Worm (Caenorhabditis elegans) whole organism, late embryonic: Measurements from ENCODE around the gene C25H3.11.

Source experiments
- ama-1 ChIP-seq: fragments of 150-350 bp; optimal IDR thresholded peaks from 2 replicates; lab custom pipeline; 2014
- ceh-22 ChIP-seq: sonication (generic microtip); optimal IDR thresholded peaks from 2 replicates; lab custom pipeline; 2017; ENCODE audit warnings: missing biosample characterization, missing genetic modification characterization
- ceh-9 ChIP-seq: sonication (generic microtip); optimal IDR thresholded peaks from 2 replicates; lab custom pipeline; 2016; ENCODE audit warnings: mild to moderate bottlenecking, missing genetic modification characterization, inconsistent platforms, missing compliant biosample characterization
- dmd-4 ChIP-seq: sonication (generic microtip); optimal IDR thresholded peaks from 2 replicates; lab custom pipeline; 2016; ENCODE audit warnings: borderline replicate concordance, missing genetic modification characterization, missing compliant biosample characterization
- ets-4 ChIP-seq: sonication (generic microtip); optimal IDR thresholded peaks from 2 replicates; lab custom pipeline; 2016; ENCODE audit warnings: missing genetic modification characterization, missing compliant biosample characterization
- hlh-30 ChIP-seq: sonication (generic microtip); optimal IDR thresholded peaks from 2 replicates; lab custom pipeline; 2017; ENCODE audit warnings: antibody characterized with exemption, missing genetic modification characterization, missing compliant biosample characterization; ENCODE audit not compliant: insufficient read depth
- lim-6 ChIP-seq: sonication (generic microtip); optimal IDR thresholded peaks from 2 replicates; lab custom pipeline; 2016; ENCODE audit warnings: missing genetic modification characterization, missing compliant biosample characterization
- lin-11 ChIP-seq: fragments of 200-800 bp; sonication (Bioruptor generic); optimal IDR thresholded peaks from 2 replicates; lab custom pipeline; 2018; ENCODE audit warnings: mild to moderate bottlenecking, missing genetic modification characterization, missing compliant biosample characterization
- nhr-11 ChIP-seq: fragments of 150-350 bp; optimal IDR thresholded peaks from 2 replicates; lab custom pipeline; 2014; ENCODE audit warnings: missing biosample characterization, missing genetic modification characterization
- pat-9 ChIP-seq: fragments of 200-800 bp; sonication (Bioruptor generic); optimal IDR thresholded peaks from 2 replicates; lab custom pipeline; 2018; ENCODE audit warnings: mild to moderate bottlenecking, missing genetic modification characterization, moderate library complexity, missing compliant biosample characterization
- pha-4 ChIP-seq: fragments of 150-350 bp; optimal IDR thresholded peaks from 2 replicates; lab custom pipeline; 2018; ENCODE audit warnings: missing biosample characterization, missing genetic modification reagents, missing genetic modification characterization
- unc-55 ChIP-seq: sonication (generic microtip); optimal IDR thresholded peaks from 2 replicates; lab custom pipeline; 2017; ENCODE audit warnings: missing biosample characterization, missing genetic modification reagents, missing genetic modification characterization

DNA sequence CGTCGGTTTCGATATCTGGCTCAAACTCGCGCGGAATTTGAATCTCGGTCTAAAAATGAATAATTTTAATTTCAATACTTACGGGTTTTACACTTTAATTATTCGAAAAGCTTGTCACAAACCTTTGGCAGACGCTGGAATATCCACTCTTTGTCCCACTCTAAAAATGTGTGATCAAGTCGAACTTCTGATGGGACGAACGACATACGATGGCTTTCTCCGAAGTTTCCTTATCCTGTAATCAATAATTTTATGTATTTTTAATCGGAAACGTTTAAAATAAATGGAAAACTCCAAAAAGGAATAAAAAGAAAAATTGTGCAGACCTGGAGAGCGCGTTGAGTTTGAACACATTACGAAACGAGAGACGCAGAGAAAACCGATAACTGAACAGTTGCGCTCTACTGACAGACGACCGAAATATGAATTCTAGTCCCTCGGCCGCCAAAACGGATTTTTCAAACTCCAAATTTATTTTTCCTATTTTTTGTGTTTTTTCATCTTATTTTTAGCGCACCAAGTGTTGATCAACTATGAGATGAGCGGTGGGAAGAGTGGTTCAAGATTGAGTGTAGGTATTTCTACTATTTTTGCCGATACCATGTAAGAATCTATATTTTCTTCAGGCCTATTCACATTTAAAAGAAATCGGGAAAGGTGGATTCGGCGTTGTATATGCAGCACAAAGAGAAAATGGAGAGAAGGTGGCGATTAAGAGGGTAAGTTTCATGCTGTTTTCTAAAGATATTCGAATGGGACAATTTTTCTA is 39.4 kb downstream of the C25H3.11 start, which contains the start of the genes sam-4, F59E12.17 and zyg-1:
- TF ChIP-seq lin-11 (tag; lab: Kevin White, UChicago), result no peak
- TF ChIP-seq hlh-30 (tag; lab: Kevin White, UChicago), result no peak
- TF ChIP-seq ama-1, result no peak
- no peak for TF ChIP-seq ceh-9 (tag; lab: Kevin White, UChicago)
- TF ChIP-seq pha-4 (tag; lab: Kevin White, UChicago), result no peak
- TF ChIP-seq ets-4 (tag; lab: Kevin White, UChicago), result peak; percentile 83
- TF ChIP-seq lim-6, result no peak
- TF ChIP-seq dmd-4 (tag; lab: Kevin White, UChicago), result no peak
- TF ChIP-seq ceh-22 (tag; lab: Kevin White, UChicago), result no peak
- no peak for TF ChIP-seq unc-55 (GFP tag; lab: Kevin White, UChicago)
- TF ChIP-seq nhr-11 (tag; lab: Kevin White, UChicago), result no peak
- TF ChIP-seq pat-9 (tag; lab: Kevin White, UChicago), result no peak
